Fruit fly (Drosophila melanogaster) whole organism, embryonic: ENCODE results near the gene CG4586.

ENCODE experiments used
- Adf1 ChIP-seq: fragments of 200-800 bp; sonication (Bioruptor generic); IDR thresholded peaks from 2 replicates; pipeline ENCODE4 v1.3.6; 2022; ENCODE audit warnings: missing biosample characterization, missing genetic modification characterization
- Blimp-1 ChIP-seq: fragments of 200-800 bp; sonication (Bioruptor generic); optimal IDR thresholded peaks from 3 replicates; lab custom pipeline; 2018; ENCODE audit warnings: missing biosample characterization, missing genetic modification characterization, mild to moderate bottlenecking, moderate library complexity, missing genetic modification reagents
- CG10274 ChIP-seq: fragments of 200-800 bp; sonication (Bioruptor generic); optimal IDR thresholded peaks from 3 replicates; lab custom pipeline; 2017; ENCODE audit warnings: missing biosample characterization, mild to moderate bottlenecking, missing genetic modification characterization
- CG10462 ChIP-seq: fragments of 200-800 bp; sonication (Bioruptor generic); optimal IDR thresholded peaks from 2 replicates; lab custom pipeline; 2016; ENCODE audit warnings: missing biosample characterization, missing genetic modification characterization
- CG11456 ChIP-seq: fragments of 200-800 bp; sonication (Bioruptor generic); IDR thresholded peaks from 3 replicates; pipeline ENCODE4 v1.3.6; 2022; ENCODE audit warnings: missing biosample characterization, missing genetic modification characterization
- CG12155 ChIP-seq: fragments of 200-800 bp; sonication (Bioruptor generic); optimal IDR thresholded peaks from 3 replicates; lab custom pipeline; 2016; ENCODE audit warnings: missing biosample characterization, missing genetic modification characterization
- CG12659 ChIP-seq: fragments of 200-800 bp; sonication (Bioruptor generic); optimal IDR thresholded peaks from 3 replicates; lab custom pipeline; 2017; ENCODE audit warnings: mild to moderate bottlenecking, missing biosample characterization, missing genetic modification reagents, missing genetic modification characterization
- CG15073 ChIP-seq: fragments of 200-800 bp; sonication (Bioruptor generic); optimal IDR thresholded peaks from 2 replicates; lab custom pipeline; 2016; ENCODE audit warnings: missing biosample characterization, missing genetic modification characterization
- CG18262 ChIP-seq: fragments of 200-800 bp; optimal IDR thresholded peaks from 3 replicates; lab custom pipeline; 2019; ENCODE audit warnings: missing biosample characterization, mild to moderate bottlenecking, missing genetic modification characterization, moderate library complexity
- CG18599 ChIP-seq: fragments of 200-800 bp; sonication (Bioruptor generic); optimal IDR thresholded peaks from 3 replicates; lab custom pipeline; 2017; ENCODE audit warnings: missing biosample characterization, missing genetic modification characterization, mild to moderate bottlenecking, moderate library complexity, missing genetic modification reagents
- CG6683 ChIP-seq: fragments of 200-800 bp; sonication (Bioruptor generic); optimal IDR thresholded peaks from 2 replicates; lab custom pipeline; 2017; ENCODE audit warnings: missing biosample characterization, mild to moderate bottlenecking, missing genetic modification characterization, missing genetic modification reagents
- CG6765 ChIP-seq: fragments of 200-800 bp; sonication (Bioruptor generic); optimal IDR thresholded peaks from 3 replicates; lab custom pipeline; 2017; ENCODE audit warnings: missing biosample characterization, mild to moderate bottlenecking, missing genetic modification characterization
- CG6813 ChIP-seq: fragments of 200-800 bp; sonication (Bioruptor generic); optimal IDR thresholded peaks from 2 replicates; lab custom pipeline; 2017; ENCODE audit warnings: missing biosample characterization, missing genetic modification characterization, mild to moderate bottlenecking, moderate library complexity, missing genetic modification reagents
- CG8281 ChIP-seq: fragments of 200-800 bp; sonication (Bioruptor generic); optimal IDR thresholded peaks from 2 replicates; lab custom pipeline; 2018; ENCODE audit warnings: missing biosample characterization, mild to moderate bottlenecking, missing genetic modification characterization, moderate library complexity
- CG8924 ChIP-seq: fragments of 200-800 bp; optimal IDR thresholded peaks from 3 replicates; lab custom pipeline; 2019; ENCODE audit warnings: missing biosample characterization, mild to moderate bottlenecking, missing genetic modification characterization, moderate library complexity
- Doc3 ChIP-seq: fragments of 200-800 bp; sonication (Bioruptor generic); IDR thresholded peaks from 3 replicates; pipeline ENCODE4 v1.3.6; 2022; ENCODE audit warnings: missing biosample characterization, missing genetic modification characterization; ENCODE audit not compliant: partially characterized antibody
- Dref ChIP-seq: fragments of 200-800 bp; sonication (Bioruptor generic); IDR thresholded peaks from 2 replicates; pipeline ENCODE4 v1.3.6; 2022; ENCODE audit warnings: missing biosample characterization, missing genetic modification characterization
- E2f1 ChIP-seq: fragments of 200-800 bp; sonication (Bioruptor generic); IDR thresholded peaks from 2 replicates; pipeline ENCODE4 v1.3.6; 2022; ENCODE audit warnings: missing biosample characterization, missing genetic modification characterization
- E2f2 ChIP-seq: fragments of 200-800 bp; sonication (Bioruptor generic); IDR thresholded peaks from 2 replicates; pipeline ENCODE4 v1.3.6; 2022; ENCODE audit warnings: missing biosample characterization, missing genetic modification characterization
- Eip74EF ChIP-seq, 2 experiments: fragments of 200-800 bp in 1 of 2; fragments of >200 bp in 1 of 2; sonication (Bioruptor generic) in 1 of 2; optimal IDR thresholded peaks; 2 replicates each; lab custom pipeline; 2017 to 2019; ENCODE audit warnings: missing biosample characterization in 2 of 2, missing genetic modification characterization in 2 of 2, mild to moderate bottlenecking in 1 of 2, moderate library complexity in 1 of 2
- Ets65A ChIP-seq: fragments of 200-800 bp; sonication (Bioruptor generic); peaks from one replicate; lab custom pipeline; 2016; ENCODE audit warnings: missing biosample characterization, missing genetic modification characterization
- HHEX ChIP-seq: fragments of 200-800 bp; sonication (Bioruptor generic); optimal IDR thresholded peaks from 3 replicates; lab custom pipeline; 2017; ENCODE audit warnings: missing biosample characterization, mild to moderate bottlenecking, missing genetic modification characterization, missing genetic modification reagents
- HLH3B ChIP-seq: fragments of 200-800 bp; sonication (Bioruptor generic); IDR thresholded peaks from 2 replicates; pipeline ENCODE4 v1.3.6; 2022; ENCODE audit warnings: missing biosample characterization, missing genetic modification characterization
- Hsf ChIP-seq: fragments of 200-800 bp; sonication (Bioruptor generic); optimal IDR thresholded peaks from 3 replicates; lab custom pipeline; 2016; ENCODE audit warnings: missing biosample characterization, missing genetic modification characterization
- Kr ChIP-seq: fragments of 200-800 bp; sonication (Bioruptor generic); optimal IDR thresholded peaks from 2 replicates; lab custom pipeline; 2017; ENCODE audit warnings: missing biosample characterization, mild to moderate bottlenecking, missing genetic modification characterization
- Lhr ChIP-seq: fragments of 200-800 bp; sonication (Bioruptor generic); optimal IDR thresholded peaks from 3 replicates; lab custom pipeline; 2017; ENCODE audit warnings: mild to moderate bottlenecking, missing biosample characterization, missing genetic modification reagents, missing genetic modification characterization
- Lim3 ChIP-seq: fragments of 200-800 bp; sonication (Bioruptor generic); IDR thresholded peaks from 2 replicates; pipeline ENCODE4 v1.3.6; 2022; ENCODE audit warnings: missing biosample characterization, missing genetic modification characterization
- NC2β ChIP-seq: fragments of 200-800 bp; sonication (Bioruptor generic); optimal IDR thresholded peaks from 2 replicates; lab custom pipeline; 2016; ENCODE audit warnings: missing biosample characterization, missing genetic modification characterization
- Neu2 ChIP-seq: fragments of 200-800 bp; sonication (Bioruptor generic); optimal IDR thresholded peaks from 3 replicates; lab custom pipeline; 2016; ENCODE audit warnings: missing biosample characterization, missing genetic modification characterization, borderline replicate concordance
- Poxn ChIP-seq: fragments of 200-800 bp; sonication (Bioruptor generic); IDR thresholded peaks from 2 replicates; pipeline ENCODE4 v1.3.6; 2022; ENCODE audit warnings: missing biosample characterization, missing genetic modification characterization
- Ssrp ChIP-seq: fragments of 200-800 bp; sonication (Bioruptor generic); optimal IDR thresholded peaks from 2 replicates; lab custom pipeline; 2018; ENCODE audit warnings: missing biosample characterization, mild to moderate bottlenecking, missing genetic modification characterization, moderate library complexity
- Usf ChIP-seq: fragments of 200-800 bp; sonication (Bioruptor generic); optimal IDR thresholded peaks from 2 replicates; lab custom pipeline; 2017; ENCODE audit warnings: missing genotype, missing biosample characterization, missing genetic modification characterization
- al ChIP-seq: fragments of 200-800 bp; sonication (Bioruptor generic); IDR thresholded peaks from 2 replicates; pipeline ENCODE4 v1.3.6; 2022; ENCODE audit warnings: missing biosample characterization, missing genetic modification characterization
- bigmax ChIP-seq: fragments of 200-800 bp; sonication (Bioruptor generic); optimal IDR thresholded peaks from 2 replicates; lab custom pipeline; 2018; ENCODE audit warnings: missing biosample characterization, mild to moderate bottlenecking, missing genetic modification characterization
- btn ChIP-seq: fragments of 200-800 bp; sonication (Bioruptor generic); optimal IDR thresholded peaks from 2 replicates; lab custom pipeline; 2016; ENCODE audit warnings: missing biosample characterization, missing genetic modification characterization
- ci ChIP-seq: fragments of 200-800 bp; sonication (Bioruptor generic); IDR thresholded peaks from 3 replicates; pipeline ENCODE4 v1.3.6; 2022; ENCODE audit warnings: missing biosample characterization, missing genetic modification characterization
- crp ChIP-seq, 2 experiments: fragments of 200-800 bp; sonication (Bioruptor generic); optimal IDR thresholded peaks; 2 replicates in 1 of 2; 3 replicates in 1 of 2; lab custom pipeline; 2017; ENCODE audit warnings: missing biosample characterization in 2 of 2, missing genetic modification characterization in 2 of 2, mild to moderate bottlenecking in 1 of 2, moderate library complexity in 1 of 2
- dati ChIP-seq: fragments of 200-800 bp; sonication (Bioruptor generic); IDR thresholded peaks from 2 replicates; pipeline ENCODE4 v1.3.6; 2022; ENCODE audit warnings: missing biosample characterization, missing genetic modification characterization
- ftz-f1 ChIP-seq: fragments of 200-800 bp; sonication (Bioruptor generic); optimal IDR thresholded peaks from 2 replicates; lab custom pipeline; 2016; ENCODE audit warnings: missing biosample characterization, missing genetic modification characterization
- gfzf ChIP-seq: fragments of 200-800 bp; sonication (Bioruptor generic); optimal IDR thresholded peaks from 2 replicates; lab custom pipeline; 2016; ENCODE audit warnings: missing biosample characterization, mild to moderate bottlenecking, missing genetic modification characterization, moderate library complexity
- gsb ChIP-seq: fragments of 200-800 bp; sonication (Bioruptor generic); IDR thresholded peaks from 2 replicates; pipeline ENCODE4 v1.3.6; 2022; ENCODE audit warnings: missing biosample characterization, missing genetic modification characterization
- knrl ChIP-seq: fragments of 200-800 bp; sonication (Bioruptor generic); IDR thresholded peaks from 3 replicates; pipeline ENCODE4 v1.3.6; 2022; ENCODE audit warnings: missing biosample characterization, missing genetic modification characterization; ENCODE audit not compliant: partially characterized antibody
- pfk ChIP-seq: fragments of 200-800 bp; sonication (Bioruptor generic); optimal IDR thresholded peaks from 2 replicates; lab custom pipeline; 2018; ENCODE audit warnings: missing biosample characterization, mild to moderate bottlenecking, missing genetic modification characterization, moderate library complexity
- sima ChIP-seq: fragments of 200-800 bp; sonication (Bioruptor generic); optimal IDR thresholded peaks from 2 replicates; lab custom pipeline; 2016; ENCODE audit warnings: missing biosample characterization, missing genetic modification characterization
- sna ChIP-seq: fragments of 200-800 bp; sonication (Bioruptor generic); IDR thresholded peaks from 2 replicates; pipeline ENCODE4 v1.3.6; 2022; ENCODE audit warnings: missing biosample characterization, missing genetic modification characterization; ENCODE audit not compliant: partially characterized antibody
- sob ChIP-seq: fragments of 200-800 bp; sonication (Bioruptor generic); IDR thresholded peaks from 2 replicates; pipeline ENCODE4 v1.3.6; 2022; ENCODE audit warnings: missing biosample characterization, missing genetic modification characterization
- tgo ChIP-seq: fragments of 200-800 bp; sonication (Bioruptor generic); IDR thresholded peaks from 3 replicates; pipeline ENCODE4 v1.3.6; 2022; ENCODE audit warnings: missing biosample characterization, missing genetic modification characterization
- unpg ChIP-seq: fragments of 200-800 bp; sonication (Bioruptor generic); optimal IDR thresholded peaks from 3 replicates; lab custom pipeline; 2018; ENCODE audit warnings: missing biosample characterization, mild to moderate bottlenecking, missing genetic modification characterization, moderate library complexity
- vnd ChIP-seq: fragments of 200-800 bp; sonication (Bioruptor generic); IDR thresholded peaks from 3 replicates; pipeline ENCODE4 v1.3.6; 2022; ENCODE audit warnings: missing biosample characterization, missing genetic modification characterization; ENCODE audit not compliant: partially characterized antibody

The CG4586 gene

dm6 chrX:7001135-7001769 lies 31.5 kb downstream of the CG4586 start (continued):
- TF ChIP-seq CG6765 (GFP tag; lab: Kevin White, UChicago) (no peak), Usf (GFP tag; lab: Kevin White, UChicago) (no peak), btn (no peak), E2f2 (GFP tag; lab: Robert Waterston, UW) (no peak), CG8924 (peak; percentile 49), CG8281 (tag; lab: Kevin White, UChicago) (no peak), CG10274 (no peak), Adf1 (GFP tag; lab: Robert Waterston, UW) (no peak), Poxn (GFP tag; lab: Robert Waterston, UW) (no peak), Lim3 (GFP tag; lab: Robert Waterston, UW) (no peak), Hsf (GFP tag; lab: Kevin White, UChicago) (peak; percentile 21), crp (GFP tag; optimal IDR thresholded peaks at IDR 0.05; lab: Kevin White, UChicago) (no peak), CG11456 (GFP tag; lab: Robert Waterston, UW) (peak; percentile 63; the same call in 2 of the 3 replicates), HHEX (peak; percentile 12), ci (GFP tag; lab: Robert Waterston, UW) (peak; percentile 40; the same call in 1 of the 3 replicates), bigmax (GFP tag; lab: Kevin White, UChicago) (no peak), Doc3 (GFP tag; lab: Robert Waterston, UW) (no peak), HLH3B (GFP tag; lab: Robert Waterston, UW) (peak; percentile 61), CG12659 (peak; percentile 45), sna (GFP tag; lab: Robert Waterston, UW) (no peak), tgo (GFP tag; lab: Robert Waterston, UW) (peak; percentile 69), CG15073 (GFP tag; lab: Kevin White, UChicago) (no peak), pfk (GFP tag; lab: Kevin White, UChicago) (no peak), sob (0 out of 2 replicates have a peak, but pooled peaks have one; percentile 49), Kr (GFP tag; lab: Kevin White, UChicago) (no peak), knrl (GFP tag; lab: Robert Waterston, UW) (no peak), Eip74EF (GFP tag; optimal IDR thresholded peaks at IDR 0.05; lab: Kevin White, UChicago) (no peak), vnd (GFP tag; lab: Robert Waterston, UW) (no peak), CG18599 (peak; percentile 75), E2f1 (GFP tag; lab: Robert Waterston, UW) (peak; percentile 50; the same call in 1 of the 2 replicates), Ets65A (GFP tag; lab: Kevin White, UChicago) (peak; percentile 7), Dref (GFP tag; lab: Robert Waterston, UW) (no peak), CG18262 (tag; lab: Kevin White, UChicago) (peak; percentile 73), gsb (no peak), CG6813 (GFP tag; lab: Kevin White, UChicago) (peak; percentile 53), al (peak; percentile 34; the same call in 1 of the 2 replicates), gfzf (no peak), Ssrp (no peak), Lhr (GFP tag; lab: Kevin White, UChicago) (no peak), CG10462 (GFP tag; lab: Kevin White, UChicago) (no peak), Neu2 (GFP tag; lab: Kevin White, UChicago) (no peak), dati (GFP tag; lab: Robert Waterston, UW) (no peak), CG12155 (GFP tag; lab: Kevin White, UChicago) (no peak), Blimp-1 (GFP tag; lab: Kevin White, UChicago) (peak; percentile 43), NC2β (GFP tag; lab: Kevin White, UChicago) (no peak), ftz-f1 (GFP tag; lab: Kevin White, UChicago) (no peak), CG6683 (no peak), unpg (GFP tag; lab: Kevin White, UChicago) (peak; percentile 65), sima (GFP tag; lab: Kevin White, UChicago) (no peak)
